Fruit fly (Drosophila melanogaster): ENCODE results near the gene CG9396.

CG9396 gene

DNA sequence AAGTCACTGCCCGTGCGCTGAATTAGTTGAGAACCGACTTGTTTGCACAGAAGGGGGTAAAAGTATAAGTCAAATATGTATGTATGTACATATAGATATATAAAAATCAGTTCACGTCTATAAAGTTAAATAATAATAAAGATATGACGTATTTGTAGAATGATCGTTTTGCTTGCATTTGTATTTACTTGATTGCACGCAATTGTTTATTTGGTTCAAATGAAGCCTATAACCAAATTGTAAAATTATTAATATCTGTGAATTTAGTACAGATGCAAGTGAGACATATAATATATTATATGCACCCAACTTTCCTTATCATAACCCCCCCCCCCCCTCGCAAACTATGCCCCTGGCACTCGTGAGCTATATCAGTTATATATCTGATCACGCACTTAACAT lies 29.1 kb upstream of the CG9396 start (continued):
- TF ChIP-seq CoRest (tag; optimal IDR thresholded peaks at IDR 0.05) (peak; percentile 50), CG33557 (GFP tag; optimal IDR thresholded peaks at IDR 0.05) (peak; percentile 39), Eip74EF (GFP tag; optimal IDR thresholded peaks at IDR 0.05) (peak in 1 of 2 experiments; percentile 14), kay (GFP tag; optimal IDR thresholded peaks at IDR 0.05) (peak; percentile 43), CG3163 (GFP tag; optimal IDR thresholded peaks at IDR 0.05) (no peak), CG10274 (GFP tag; optimal IDR thresholded peaks at IDR 0.05) (peak; percentile 13), otp (GFP tag; IDR thresholded peaks at IDR 0.05) (no peak), Dfd (GFP tag; optimal IDR thresholded peaks at IDR 0.05) (no peak), dimm (GFP tag; IDR thresholded peaks at IDR 0.05) (no peak), CG8944 (GFP tag; optimal IDR thresholded peaks at IDR 0.05) (no peak), Six4 (GFP tag; optimal IDR thresholded peaks at IDR 0.05) (no peak), sens (GFP tag) (peak; percentile 72), her (GFP tag; optimal IDR thresholded peaks at IDR 0.05) (no peak), CG3281 (GFP tag; optimal IDR thresholded peaks at IDR 0.05) (peak; percentile 80), insv (GFP tag; optimal IDR thresholded peaks at IDR 0.05) (no peak), ci (GFP tag; IDR thresholded peaks at IDR 0.05) (no peak), bowl (GFP tag; IDR thresholded peaks at IDR 0.05) (no peak), HHEX (GFP tag; optimal IDR thresholded peaks at IDR 0.05) (peak; percentile 55), sna (GFP tag; IDR thresholded peaks at IDR 0.05; ENCODE audit: partially characterized antibody) (no peak), Nf-YB (GFP tag; optimal IDR thresholded peaks at IDR 0.05) (peak; percentile 13), lola (GFP tag; optimal IDR thresholded peaks at IDR 0.05) (peak in 1 of 3 experiments; percentile 8), pnt (GFP tag; optimal IDR thresholded peaks at IDR 0.05) (no peak), nau (GFP tag; optimal IDR thresholded peaks at IDR 0.05) (peak; percentile 34), HLH4C (GFP tag; IDR thresholded peaks at IDR 0.05; ENCODE audit: partially characterized antibody) (no peak), Trl (optimal IDR thresholded peaks at IDR 0.05) (no peak), Trl (GFP tag; optimal IDR thresholded peaks at IDR 0.05) (no peak), bab2 (GFP tag; optimal IDR thresholded peaks at IDR 0.05) (no peak), Ada2b (GFP tag; IDR thresholded peaks at IDR 0.05) (no peak), tna (GFP tag; IDR thresholded peaks at IDR 0.05; ENCODE audit: partially characterized antibody) (no peak), CG15011 (GFP tag; optimal IDR thresholded peaks at IDR 0.05) (peak; percentile 72), E2f2 (GFP tag; IDR thresholded peaks at IDR 0.05) (no peak), mld (GFP tag; IDR thresholded peaks at IDR 0.05; ENCODE audit: partially characterized antibody) (no peak), CG15696 (tag; optimal IDR thresholded peaks at IDR 0.05) (peak; percentile 52), tup (GFP tag; optimal IDR thresholded peaks at IDR 0.05) (no peak), az2 (GFP tag; optimal IDR thresholded peaks at IDR 0.05) (no peak), CG7963 (GFP tag; IDR thresholded peaks at IDR 0.05; ENCODE audit: partially characterized antibody) (no peak), Doc2 (GFP tag; IDR thresholded peaks at IDR 0.05) (no peak), CG17612 (GFP tag; IDR thresholded peaks at IDR 0.05) (0 out of 2 replicates have a peak, but pooled peaks have one; percentile 12), NK7.1 (GFP tag; optimal IDR thresholded peaks at IDR 0.05) (no peak), NC2α (GFP tag; optimal IDR thresholded peaks at IDR 0.05) (no peak), zfh2 (GFP tag; optimal IDR thresholded peaks at IDR 0.05) (no peak), Oli (tag; optimal IDR thresholded peaks at IDR 0.05) (peak; percentile 32), sima (GFP tag; optimal IDR thresholded peaks at IDR 0.05) (no peak), Dll (GFP tag; IDR thresholded peaks at IDR 0.05; ENCODE audit: partially characterized antibody) (no peak), org-1 (GFP tag; optimal IDR thresholded peaks at IDR 0.05) (no peak), jing (GFP tag; optimal IDR thresholded peaks at IDR 0.05) (no peak), dati (GFP tag; IDR thresholded peaks at IDR 0.05) (no peak), rib (GFP tag; IDR thresholded peaks at IDR 0.05) (no peak), CG5180 (GFP tag; optimal IDR thresholded peaks at IDR 0.05) (peak; percentile 46), ranshi (GFP tag; IDR thresholded peaks at IDR 0.05) (peak; percentile 57), kni (GFP tag; optimal IDR thresholded peaks at IDR 0.05) (no peak)

Data from whole organism, embryonic.